Worm (Caenorhabditis elegans): ENCODE results near the gene gcsh-1.

The gcsh-1 gene

DNA sequence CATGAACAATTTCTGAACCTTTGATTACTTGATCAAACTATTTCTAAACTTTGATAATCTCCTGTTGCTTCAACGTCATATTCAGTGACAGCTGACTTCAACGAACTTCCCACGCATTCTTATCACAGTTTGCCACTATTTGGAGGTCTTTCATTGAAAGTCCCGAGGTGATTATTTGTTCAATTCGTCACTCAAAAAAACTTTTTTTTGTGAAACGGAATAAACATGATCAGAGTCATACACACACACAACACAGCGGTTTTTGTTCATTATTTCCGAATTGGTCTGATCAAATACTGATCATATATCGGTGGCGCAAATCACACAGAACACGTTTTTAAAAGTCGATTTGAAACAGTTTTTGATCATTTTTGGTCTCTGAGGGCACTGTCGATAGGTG, 41.5 kb upstream of the gcsh-1 start:
- TF ChIP-seq ztf-29 (GFP tag; IDR thresholded peaks at IDR 0.05) (no peak), ref-1 (GFP tag; conservative IDR thresholded peaks at IDR 0.05) (no peak), tab-1 (GFP tag; IDR thresholded peaks at IDR 0.05) (no peak)

ce11 chrX:14549709-14550199, 34.9 kb upstream of the gcsh-1 start, which contains the start of gene ram-5:
ram-5 (plus strand) TSS chrX:14550149.
- TF ChIP-seq T22C8.4 (GFP tag; IDR thresholded peaks at IDR 0.05) (no peak), ztf-29 (GFP tag; IDR thresholded peaks at IDR 0.05) (no peak), med-1 (GFP tag; optimal IDR thresholded peaks at IDR 0.05; ENCODE audit: insufficient read depth) (no peak), tab-1 (GFP tag; IDR thresholded peaks at IDR 0.05) (no peak), ztf-23 (GFP tag; IDR thresholded peaks at IDR 0.05) (no peak), flt-1 (GFP tag; IDR thresholded peaks at IDR 0.05) (no peak), ref-1 (GFP tag; conservative IDR thresholded peaks at IDR 0.05) (no peak), cog-1 (tag; optimal IDR thresholded peaks at IDR 0.05) (no peak)

DNA sequence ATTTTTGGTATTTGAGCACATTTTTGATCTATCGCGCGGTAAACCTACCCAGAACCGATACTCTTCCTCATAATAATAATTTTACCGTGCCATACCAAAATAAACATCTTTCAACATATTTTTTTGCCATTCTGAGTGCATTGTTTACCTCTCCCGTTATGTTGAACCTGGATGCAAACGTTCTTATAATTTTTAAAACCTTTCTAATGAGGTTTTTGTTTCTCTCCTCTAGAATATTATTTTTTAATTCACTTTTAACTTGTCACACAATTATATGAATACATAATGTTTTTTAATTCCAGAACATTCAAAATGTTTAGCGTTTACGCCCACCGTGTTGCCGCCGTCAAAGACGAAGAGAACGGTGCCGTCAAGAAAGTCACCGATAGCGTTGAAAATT, 30.7 kb upstream of the gcsh-1 start, which contains the start of gene enri-2:
enri-2 (plus strand) TSS at position 301 of the 400 bp plus-strand sequence.
- no peak for TF ChIP-seq ztf-29 (GFP tag; IDR thresholded peaks at IDR 0.05)
- TF ChIP-seq ref-1 (GFP tag; conservative IDR thresholded peaks at IDR 0.05) = no peak
- TF ChIP-seq ztf-23 (GFP tag; IDR thresholded peaks at IDR 0.05) = no peak
- no peak for TF ChIP-seq cog-1 (tag; optimal IDR thresholded peaks at IDR 0.05)
- no peak for TF ChIP-seq klf-2 (GFP tag; conservative IDR thresholded peaks at IDR 0.05)
- no peak for TF ChIP-seq T22C8.4 (GFP tag; IDR thresholded peaks at IDR 0.05)
- TF ChIP-seq med-1 (GFP tag; optimal IDR thresholded peaks at IDR 0.05; ENCODE audit: insufficient read depth) = no peak
- TF ChIP-seq tab-1 (GFP tag; IDR thresholded peaks at IDR 0.05) = no peak
- no peak for TF ChIP-seq flt-1 (GFP tag; IDR thresholded peaks at IDR 0.05)

- TF ChIP-seq ztf-29 (GFP tag; IDR thresholded peaks at IDR 0.05) = no peak
- no peak for TF ChIP-seq ref-1 (GFP tag; conservative IDR thresholded peaks at IDR 0.05)
- no peak for TF ChIP-seq T22C8.4 (GFP tag; IDR thresholded peaks at IDR 0.05)
- no peak for TF ChIP-seq ztf-23 (GFP tag; IDR thresholded peaks at IDR 0.05)
- TF ChIP-seq cog-1 (tag; optimal IDR thresholded peaks at IDR 0.05) = no peak
- TF ChIP-seq klf-2 (GFP tag; conservative IDR thresholded peaks at IDR 0.05) = no peak
- TF ChIP-seq med-1 (GFP tag; optimal IDR thresholded peaks at IDR 0.05; ENCODE audit: insufficient read depth) = no peak
- TF ChIP-seq flt-1 (GFP tag; IDR thresholded peaks at IDR 0.05) = no peak
- no peak for TF ChIP-seq tab-1 (GFP tag; IDR thresholded peaks at IDR 0.05)
Measured at ce11 chrX:14543224-14543623, 28.4 kb upstream of the gcsh-1 start, which contains the start of gene T24C2.3. T24C2.3 (plus strand) TSS chrX:14543524.

ce11 chrX:14541992-14542391, 27.1 kb upstream of the gcsh-1 start, which contains the start of gene fbxa-81:
fbxa-81 (minus strand) TSS chrX:14542092.
- TF ChIP-seq med-1 (GFP tag; optimal IDR thresholded peaks at IDR 0.05; ENCODE audit: insufficient read depth) (no peak), ztf-23 (GFP tag; IDR thresholded peaks at IDR 0.05) (no peak), cog-1 (tag; optimal IDR thresholded peaks at IDR 0.05) (no peak), ref-1 (GFP tag; conservative IDR thresholded peaks at IDR 0.05) (no peak), ztf-29 (GFP tag; IDR thresholded peaks at IDR 0.05) (no peak), klf-2 (GFP tag; conservative IDR thresholded peaks at IDR 0.05) (no peak), T22C8.4 (GFP tag; IDR thresholded peaks at IDR 0.05) (no peak), flt-1 (GFP tag; IDR thresholded peaks at IDR 0.05) (no peak), tab-1 (GFP tag; IDR thresholded peaks at IDR 0.05) (no peak)

- no peak for TF ChIP-seq med-1 (GFP tag; optimal IDR thresholded peaks at IDR 0.05; ENCODE audit: insufficient read depth)
- TF ChIP-seq T22C8.4 (GFP tag; IDR thresholded peaks at IDR 0.05) = no peak
- TF ChIP-seq ztf-29 (GFP tag; IDR thresholded peaks at IDR 0.05) = no peak
- no peak for TF ChIP-seq flt-1 (GFP tag; IDR thresholded peaks at IDR 0.05)
- no peak for TF ChIP-seq tab-1 (GFP tag; IDR thresholded peaks at IDR 0.05)
- TF ChIP-seq klf-2 (GFP tag; conservative IDR thresholded peaks at IDR 0.05) = no peak
- no peak for TF ChIP-seq cog-1 (tag; optimal IDR thresholded peaks at IDR 0.05)
- TF ChIP-seq ref-1 (GFP tag; conservative IDR thresholded peaks at IDR 0.05) = no peak
- TF ChIP-seq ztf-23 (GFP tag; IDR thresholded peaks at IDR 0.05) = no peak
Measured at ce11 chrX:14539468-14539867, 24.6 kb upstream of the gcsh-1 start.

ce11 chrX:14537625-14538024, 22.8 kb upstream of the gcsh-1 start:
- no peak for TF ChIP-seq cog-1 (tag; optimal IDR thresholded peaks at IDR 0.05)
- TF ChIP-seq ztf-29 (GFP tag; IDR thresholded peaks at IDR 0.05) = no peak
- TF ChIP-seq ztf-23 (GFP tag; IDR thresholded peaks at IDR 0.05) = no peak
- TF ChIP-seq klf-2 (GFP tag; conservative IDR thresholded peaks at IDR 0.05) = no peak
- TF ChIP-seq ref-1 (GFP tag; conservative IDR thresholded peaks at IDR 0.05) = no peak
- TF ChIP-seq flt-1 (GFP tag; IDR thresholded peaks at IDR 0.05) = no peak
- no peak for TF ChIP-seq T22C8.4 (GFP tag; IDR thresholded peaks at IDR 0.05)
- no peak for TF ChIP-seq med-1 (GFP tag; optimal IDR thresholded peaks at IDR 0.05; ENCODE audit: insufficient read depth)
- TF ChIP-seq tab-1 (GFP tag; IDR thresholded peaks at IDR 0.05) = no peak

- TF ChIP-seq ztf-29 (GFP tag; IDR thresholded peaks at IDR 0.05) (no peak), tab-1 (GFP tag; IDR thresholded peaks at IDR 0.05) (no peak), ztf-23 (GFP tag; IDR thresholded peaks at IDR 0.05) (no peak), klf-2 (GFP tag; conservative IDR thresholded peaks at IDR 0.05) (no peak), med-1 (GFP tag; optimal IDR thresholded peaks at IDR 0.05; ENCODE audit: insufficient read depth) (no peak), ref-1 (GFP tag; conservative IDR thresholded peaks at IDR 0.05) (no peak), cog-1 (tag; optimal IDR thresholded peaks at IDR 0.05) (no peak), T22C8.4 (GFP tag; IDR thresholded peaks at IDR 0.05) (no peak), flt-1 (GFP tag; IDR thresholded peaks at IDR 0.05) (no peak)
Measured at ce11 chrX:14535913-14536312, 21.0 kb upstream of the gcsh-1 start.

- TF ChIP-seq ztf-23 (GFP tag; IDR thresholded peaks at IDR 0.05) (no peak), cog-1 (tag; optimal IDR thresholded peaks at IDR 0.05) (no peak), klf-2 (GFP tag; conservative IDR thresholded peaks at IDR 0.05) (no peak), ztf-29 (GFP tag; IDR thresholded peaks at IDR 0.05) (no peak), T22C8.4 (GFP tag; IDR thresholded peaks at IDR 0.05) (no peak), ref-1 (GFP tag; conservative IDR thresholded peaks at IDR 0.05) (no peak), med-1 (GFP tag; optimal IDR thresholded peaks at IDR 0.05; ENCODE audit: insufficient read depth) (no peak), tab-1 (GFP tag; IDR thresholded peaks at IDR 0.05) (no peak), flt-1 (GFP tag; IDR thresholded peaks at IDR 0.05) (no peak)
Measured at ce11 chrX:14534596-14534995, 19.7 kb upstream of the gcsh-1 start.

DNA sequence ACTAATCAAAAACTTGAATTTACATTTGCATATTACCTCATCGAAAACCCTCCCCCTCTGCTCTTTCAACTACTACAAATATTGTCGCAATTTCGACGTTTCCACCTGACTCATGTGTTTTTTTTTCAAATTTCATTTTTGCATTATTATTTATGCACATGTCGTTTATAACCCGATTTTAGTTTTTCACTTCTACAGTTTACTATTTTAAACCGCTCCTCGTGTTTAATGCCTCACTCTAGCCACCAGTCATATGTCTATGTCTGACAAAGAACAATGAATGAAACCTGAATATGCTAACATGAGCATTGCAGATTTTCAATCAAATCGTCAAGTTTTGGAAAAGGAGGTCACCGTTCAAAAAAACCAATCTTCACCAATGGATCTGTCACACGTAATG, 19.2 kb upstream of the gcsh-1 start, which contains the start of gene T24C2.5:
T24C2.5 (plus strand) TSS at position 301 of the 400 bp plus-strand sequence.
- TF ChIP-seq cog-1 (tag; optimal IDR thresholded peaks at IDR 0.05) = no peak
- TF ChIP-seq tab-1 (GFP tag; IDR thresholded peaks at IDR 0.05) = no peak
- no peak for TF ChIP-seq T22C8.4 (GFP tag; IDR thresholded peaks at IDR 0.05)
- no peak for TF ChIP-seq klf-2 (GFP tag; conservative IDR thresholded peaks at IDR 0.05)
- TF ChIP-seq ztf-23 (GFP tag; IDR thresholded peaks at IDR 0.05) = no peak
